Fruit fly (Drosophila melanogaster) whole organism, pupa: ENCODE results near the gene Acn.

Source experiments
- CG10348 ChIP-seq: fragments of 200-800 bp; sonication (Bioruptor generic); IDR thresholded peaks from 2 replicates; pipeline ENCODE4 v1.3.6; 2022; ENCODE audit warnings: missing biosample characterization, missing genetic modification characterization
- CG12605 ChIP-seq: fragments of 200-800 bp; sonication (Bioruptor generic); IDR thresholded peaks from 2 replicates; pipeline ENCODE4 v1.3.6; 2022; ENCODE audit warnings: missing biosample characterization, missing genetic modification characterization
- CG13204 ChIP-seq: fragments of 200-800 bp; sonication (Bioruptor generic); optimal IDR thresholded peaks from 2 replicates; lab custom pipeline; 2018; ENCODE audit warnings: missing biosample characterization, mild to moderate bottlenecking, missing genetic modification characterization, moderate library complexity
- CG14655 ChIP-seq: fragments of 200-800 bp; sonication (Bioruptor generic); optimal IDR thresholded peaks from 3 replicates; lab custom pipeline; 2017; ENCODE audit warnings: mild to moderate bottlenecking, missing biosample characterization, missing genetic modification reagents, missing genetic modification characterization
- CG15710 ChIP-seq: fragments of 200-800 bp; sonication (Bioruptor generic); optimal IDR thresholded peaks from 2 replicates; lab custom pipeline; 2018; ENCODE audit warnings: missing biosample characterization, mild to moderate bottlenecking, missing genetic modification characterization, moderate library complexity
- CG17806 ChIP-seq: fragments of 200-800 bp; sonication (Bioruptor generic); optimal IDR thresholded peaks from 2 replicates; lab custom pipeline; 2018; ENCODE audit warnings: missing biosample characterization, mild to moderate bottlenecking, missing genetic modification characterization, moderate library complexity
- CG32121 ChIP-seq: fragments of 200-800 bp; sonication (Bioruptor generic); IDR thresholded peaks from 2 replicates; pipeline ENCODE4 v1.3.6; 2022; ENCODE audit warnings: missing biosample characterization, missing genetic modification characterization
- CG34367 ChIP-seq: fragments of 200-800 bp; sonication (Bioruptor generic); optimal IDR thresholded peaks from 2 replicates; lab custom pipeline; 2018; ENCODE audit warnings: missing biosample characterization, mild to moderate bottlenecking, missing genetic modification characterization
- CG4496 ChIP-seq: fragments of 200-800 bp; sonication (Bioruptor generic); IDR thresholded peaks from 3 replicates; pipeline ENCODE4 v1.3.6; 2022; ENCODE audit warnings: missing biosample characterization, missing genetic modification characterization
- CG8159 ChIP-seq: fragments of 200-800 bp; sonication (Bioruptor generic); optimal IDR thresholded peaks from 3 replicates; lab custom pipeline; 2018; ENCODE audit warnings: missing biosample characterization, mild to moderate bottlenecking, missing genetic modification characterization, moderate library complexity
- CG9948 ChIP-seq: fragments of 200-800 bp; sonication (Bioruptor generic); optimal IDR thresholded peaks from 2 replicates; lab custom pipeline; 2018; ENCODE audit warnings: missing biosample characterization, mild to moderate bottlenecking, missing genetic modification characterization, moderate library complexity
- EcR ChIP-seq: fragments of 200-800 bp; sonication (Bioruptor generic); optimal IDR thresholded peaks from 3 replicates; lab custom pipeline; 2019; ENCODE audit warnings: missing biosample characterization, missing genetic modification characterization, mild to moderate bottlenecking, moderate library complexity, missing genetic modification reagents
- Ets98B ChIP-seq: fragments of 200-800 bp; sonication (Bioruptor generic); IDR thresholded peaks from 2 replicates; pipeline ENCODE4 v1.3.6; 2022; ENCODE audit warnings: missing biosample characterization, missing genetic modification characterization
- Pif1A ChIP-seq: fragments of 200-800 bp; sonication (Bioruptor generic); optimal IDR thresholded peaks from 3 replicates; lab custom pipeline; 2016; ENCODE audit warnings: missing biosample characterization, missing genetic modification characterization
- Pif1B ChIP-seq: fragments of 200-800 bp; sonication (Bioruptor generic); optimal IDR thresholded peaks from 3 replicates; lab custom pipeline; 2016; ENCODE audit warnings: missing biosample characterization, missing genetic modification characterization
- Snoo ChIP-seq: fragments of 200-800 bp; sonication (Bioruptor generic); optimal IDR thresholded peaks from 3 replicates; lab custom pipeline; 2017; ENCODE audit warnings: missing biosample characterization, mild to moderate bottlenecking, missing genetic modification characterization, inconsistent platforms
- fd96Ca ChIP-seq: fragments of 200-800 bp; sonication (Bioruptor generic); IDR thresholded peaks from 3 replicates; pipeline ENCODE4 v1.3.6; 2022; ENCODE audit warnings: missing biosample characterization, missing genetic modification characterization
- gl ChIP-seq: fragments of 200-800 bp; sonication (Bioruptor generic); optimal IDR thresholded peaks from 2 replicates; lab custom pipeline; 2018; ENCODE audit warnings: missing biosample characterization, mild to moderate bottlenecking, missing genetic modification characterization
- rn ChIP-seq: fragments of 200-800 bp; sonication (Bioruptor generic); IDR thresholded peaks from 2 replicates; pipeline ENCODE4 v1.3.6; 2022; ENCODE audit warnings: missing biosample characterization, missing genetic modification characterization

Acn gene

DNA sequence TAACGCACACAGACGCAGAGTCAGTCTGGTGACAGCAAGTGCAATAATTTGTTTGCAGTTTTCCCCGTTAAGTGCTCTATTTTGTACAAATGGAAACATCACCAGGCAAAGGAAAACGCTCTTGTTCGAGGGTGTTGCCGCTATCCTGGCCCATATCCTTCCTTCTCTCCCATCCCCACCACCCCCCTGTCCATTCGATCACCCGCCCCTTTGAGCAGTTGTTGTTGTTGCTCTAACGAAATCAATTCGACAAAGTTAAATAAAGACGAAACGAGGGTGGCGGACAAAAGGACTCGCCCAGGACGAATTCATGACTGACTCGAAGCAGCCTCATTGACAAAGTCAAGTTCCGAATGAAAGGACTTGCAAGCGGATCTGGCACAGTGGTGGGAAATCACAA is 44.2 kb downstream of the Acn start:
- no peak for TF ChIP-seq rn (GFP tag; lab: Robert Waterston, UW)
- TF ChIP-seq gl (tag; lab: Kevin White, UChicago) = no peak
- TF ChIP-seq Pif1B (GFP tag; lab: Kevin White, UChicago) = no peak
- TF ChIP-seq CG14655 (GFP tag; lab: Kevin White, UChicago) = no peak
- no peak for TF ChIP-seq CG15710
- TF ChIP-seq fd96Ca (GFP tag; lab: Robert Waterston, UW) = no peak
- no peak for TF ChIP-seq CG9948
- no peak for TF ChIP-seq Ets98B (GFP tag; lab: Robert Waterston, UW)
- TF ChIP-seq EcR (GFP tag; lab: Kevin White, UChicago) = no peak
- TF ChIP-seq Snoo (tag; lab: Kevin White, UChicago) = no peak
- no peak for TF ChIP-seq CG10348 (GFP tag; lab: Robert Waterston, UW)
- no peak for TF ChIP-seq CG4496
- no peak for TF ChIP-seq CG32121
- TF ChIP-seq CG17806 = no peak
- no peak for TF ChIP-seq Pif1A (GFP tag; lab: Kevin White, UChicago)
- no peak for TF ChIP-seq CG12605 (GFP tag; lab: Robert Waterston, UW)

dm6 chr2L:19093868-19094267 is 48.7 kb downstream of the Acn start:
- TF ChIP-seq CG34367 (tag; lab: Kevin White, UChicago) (no peak), gl (tag; lab: Kevin White, UChicago) (no peak), EcR (GFP tag; lab: Kevin White, UChicago) (no peak), Pif1A (GFP tag; lab: Kevin White, UChicago) (no peak), CG8159 (tag; lab: Kevin White, UChicago) (no peak), rn (GFP tag; lab: Robert Waterston, UW) (no peak)

DNA sequence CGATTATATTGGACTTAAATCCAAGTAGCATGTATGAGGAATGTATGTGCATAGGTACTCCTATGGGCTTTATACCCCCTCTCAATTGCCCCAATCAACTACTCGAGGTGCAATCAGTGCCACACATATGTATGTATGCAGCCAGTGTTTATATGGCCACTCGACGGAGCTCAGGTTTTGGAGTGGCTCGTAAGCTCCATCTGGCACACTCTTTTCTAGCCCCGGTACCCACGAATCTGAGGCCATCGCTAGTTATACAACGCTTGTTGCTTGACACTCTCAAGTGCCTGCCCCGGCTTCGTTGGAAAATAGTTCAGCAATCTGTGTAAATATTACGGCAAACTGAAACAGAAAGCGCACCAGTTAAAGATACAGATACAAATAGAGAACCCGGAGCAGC is 51.2 kb downstream of the Acn start:
- no peak for TF ChIP-seq CG13204
- no peak for TF ChIP-seq CG10348 (GFP tag; lab: Robert Waterston, UW)
- no peak for TF ChIP-seq gl (tag; lab: Kevin White, UChicago)
- no peak for TF ChIP-seq Pif1A (GFP tag; lab: Kevin White, UChicago)
- no peak for TF ChIP-seq CG15710

- no peak for TF ChIP-seq gl (tag; lab: Kevin White, UChicago)
- no peak for TF ChIP-seq CG8159 (tag; lab: Kevin White, UChicago)
- no peak for TF ChIP-seq Pif1A (GFP tag; lab: Kevin White, UChicago)
- no peak for TF ChIP-seq CG15710
Observed at dm6 chr2L:19097374-19097773, 52.2 kb downstream of the Acn start.
